Worm (Caenorhabditis elegans) whole organism, early embryonic: ENCODE results near the gene col-80.

Experiments
- aly-1 ChIP-seq: sonication (generic microtip); optimal IDR thresholded peaks from 2 replicates; lab custom pipeline; 2016; ENCODE audit warnings: missing genetic modification characterization, missing compliant biosample characterization
- ceh-36 ChIP-seq: sonication (generic microtip); optimal IDR thresholded peaks from 2 replicates; lab custom pipeline; 2016; ENCODE audit warnings: missing genetic modification characterization, inconsistent platforms, missing compliant biosample characterization
- hmbx-1 ChIP-seq: sonication (generic microtip); optimal IDR thresholded peaks from 2 replicates; lab custom pipeline; 2016; ENCODE audit warnings: mild to moderate bottlenecking, missing genetic modification characterization, missing compliant biosample characterization
- pes-1 ChIP-seq: fragments of 200-800 bp; sonication (Bioruptor generic); IDR thresholded peaks from 2 replicates; pipeline ENCODE4 v1.3.6; 2022; ENCODE audit warnings: missing genetic modification reagents, missing genetic modification characterization, missing compliant biosample characterization
- tbx-11 ChIP-seq: fragments of 200-800 bp; sonication (Bioruptor generic); IDR thresholded peaks from 2 replicates; pipeline ENCODE4 v1.3.6; 2022; ENCODE audit warnings: missing genetic modification characterization, missing compliant biosample characterization
- tra-4 ChIP-seq: sonication (generic microtip); optimal IDR thresholded peaks from 2 replicates; lab custom pipeline; 2017; ENCODE audit warnings: missing genetic modification characterization, missing compliant biosample characterization

- TF ChIP-seq hmbx-1 (tag; lab: Kevin White, UChicago) (no peak), tra-4 (tag; lab: Kevin White, UChicago) (no peak), tbx-11 (GFP tag; lab: Robert Waterston, UW) (no peak), aly-1 (tag; lab: Kevin White, UChicago) (no peak), ceh-36 (tag; lab: Kevin White, UChicago) (no peak), pes-1 (GFP tag; lab: Robert Waterston, UW) (no peak)
These were observed 24.6 kb downstream of the col-80 start, which contains the start of gene glb-12 for ce11 chrII:10731552-10731951.
